6 worm cellular contexts compared by ENCODE assay signal in genomic region chrX:16859956-16860446, ce11.
A peak's percentile ranks its signal among the peaks of the same experiment; 100 is the strongest.
TF ChIP-seq lines count a peak whose summit lies in the region.

Gene T20F7.3 (plus strand): TSS chrX:16860396.

TF ChIP-seq in whole organism, L1 larva, 84 proteins besides CTCF, POLR2A, EP300 and RAD21:
- TF ChIP-seq ceh-88 (GFP tag; IDR thresholded peaks at IDR 0.05; lab: Robert Waterston, UW) = no peak
- no peak for TF ChIP-seq ztf-11 (tag; optimal IDR thresholded peaks at IDR 0.05; lab: Kevin White, UChicago)
- TF ChIP-seq irx-1 (tag; optimal IDR thresholded peaks at IDR 0.05; lab: Kevin White, UChicago) = no peak
- TF ChIP-seq elt-2 (tag; optimal IDR thresholded peaks at IDR 0.05; lab: Kevin White, UChicago) = peak; percentile 33

TF ChIP-seq in whole organism, L2 larva, 48 proteins besides CTCF, POLR2A, EP300 and RAD21:
- peak; percentile 39 for TF ChIP-seq fos-1 (tag; optimal IDR thresholded peaks at IDR 0.05; lab: Kevin White, UChicago)
- TF ChIP-seq ztf-1 (GFP tag; conservative IDR thresholded peaks at IDR 0.05; lab: Robert Waterston, UW) = no peak

TF ChIP-seq in whole organism, L3 larva, 47 proteins besides CTCF, POLR2A, EP300 and RAD21:
- TF ChIP-seq elt-2 (tag; optimal IDR thresholded peaks at IDR 0.05; lab: Kevin White, UChicago) = peak; percentile 64
- TF ChIP-seq nhr-43 (tag; optimal IDR thresholded peaks at IDR 0.05; lab: Kevin White, UChicago; ENCODE audit: poor library complexity, severe bottlenecking) = no peak

TF ChIP-seq in whole organism, L4 larva, 104 proteins besides CTCF, POLR2A, EP300 and RAD21:
- TF ChIP-seq pqm-1 (tag; optimal IDR thresholded peaks at IDR 0.05; lab: Kevin White, UChicago) (peak; percentile 60), nhr-28 (tag; optimal IDR thresholded peaks at IDR 0.05; lab: Kevin White, UChicago) (peak; percentile 54), dmd-6 (GFP tag; IDR thresholded peaks at IDR 0.05; lab: Robert Waterston, UW) (peak; percentile 10; the same call in 1 of the 2 replicates), hlh-11 (tag; optimal IDR thresholded peaks at IDR 0.05; lab: Kevin White, UChicago) (peak; percentile 9), php-3 (GFP tag; IDR thresholded peaks at IDR 0.05; lab: Robert Waterston, UW) (no peak), vab-7 (GFP tag; IDR thresholded peaks at IDR 0.05; lab: Robert Waterston, UW) (no peak), daf-16 (GFP tag; optimal IDR thresholded peaks at IDR 0.05; lab: Kevin White, UChicago) (no peak), daf-16 (tag; optimal IDR thresholded peaks at IDR 0.05; lab: Kevin White, UChicago) (peak; percentile 51)
TF ChIP-seq in whole organism, L4 larva: peak in this region for 5.

TF ChIP-seq in whole organism, late embryonic, 69 proteins besides CTCF, POLR2A, EP300 and RAD21:
- TF ChIP-seq elt-2 (tag; optimal IDR thresholded peaks at IDR 0.05; lab: Kevin White, UChicago) = peak; percentile 60
- TF ChIP-seq pha-4 (tag; optimal IDR thresholded peaks at IDR 0.05; lab: Kevin White, UChicago) = no peak
TF ChIP-seq in whole organism, late embryonic: peak in this region for 1.

TF ChIP-seq in whole organism, young adult, 124 proteins besides CTCF, POLR2A, EP300 and RAD21:
- peak; percentile 65 for TF ChIP-seq nhr-80 (tag; optimal IDR thresholded peaks at IDR 0.05; lab: Kevin White, UChicago)
- no peak for TF ChIP-seq F49E8.2 (tag; optimal IDR thresholded peaks at IDR 0.05; lab: Kevin White, UChicago; ENCODE audit: insufficient read depth)
